Worm (Caenorhabditis elegans): ENCODE results near the gene vab-15.

DNA sequence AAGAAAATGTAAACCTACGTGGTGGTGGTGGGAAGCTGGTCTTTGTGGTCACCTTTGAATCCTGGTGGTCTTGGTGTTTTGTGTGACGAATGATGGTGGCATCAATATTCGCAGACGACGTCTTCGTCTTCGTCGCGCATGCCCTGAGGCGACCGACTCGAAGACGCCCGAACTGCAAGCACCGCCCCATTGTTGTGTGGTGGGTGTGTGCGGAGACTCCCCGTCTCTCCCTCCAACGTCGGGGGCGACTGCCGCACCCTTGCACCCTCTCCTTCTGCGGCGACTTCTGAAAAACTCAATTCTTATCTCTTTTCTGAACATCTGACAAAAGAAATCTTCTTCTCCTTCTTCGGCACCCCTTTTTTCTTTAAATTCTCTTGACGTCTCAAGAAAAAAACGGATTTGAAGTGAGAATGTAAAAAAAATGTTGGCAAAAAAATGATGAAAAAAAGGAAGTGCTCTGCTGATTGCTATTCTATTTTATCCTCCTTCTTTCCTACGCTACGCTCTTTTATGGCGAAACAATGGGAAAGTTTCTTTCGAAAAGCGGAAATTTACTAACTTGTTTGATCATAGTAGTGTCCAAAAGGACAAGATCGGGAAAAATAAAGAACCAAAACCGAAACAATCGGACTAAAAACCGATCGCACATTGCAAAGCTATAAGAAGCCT is 39.6 kb upstream of the vab-15 start, which contains the start of gene lgc-47:
- TF ChIP-seq ztf-6 (GFP tag; IDR thresholded peaks at IDR 0.05): no peak
- TF ChIP-seq pha-4 (tag; optimal IDR thresholded peaks at IDR 0.05): no peak
- no peak for TF ChIP-seq unc-62 (GFP tag; optimal IDR thresholded peaks at IDR 0.05)
- no peak for TF ChIP-seq attf-6 (GFP tag; IDR thresholded peaks at IDR 0.05)
- TF ChIP-seq cebp-2 (GFP tag; IDR thresholded peaks at IDR 0.05): no peak
- TF ChIP-seq rcor-1 (GFP tag; IDR thresholded peaks at IDR 0.05): no peak

Measured in whole organism, young adult.